Worm (Caenorhabditis elegans) whole organism, L4 larva: ENCODE measurements around the gene msp-40.

Experiments used
- Y48G9A.11 ChIP-seq: fragments of 200-800 bp; sonication (Bioruptor generic); IDR thresholded peaks from 2 replicates; pipeline ENCODE4 v1.3.6; 2022; ENCODE audit warnings: missing genetic modification reagents, missing genetic modification characterization, missing compliant biosample characterization
- ZK337.2 ChIP-seq: fragments of 200-800 bp; sonication (Bioruptor generic); IDR thresholded peaks from 2 replicates; pipeline ENCODE4 v1.3.6; 2022; ENCODE audit warnings: missing genetic modification reagents, missing genetic modification characterization, missing compliant biosample characterization
- ZK546.5 ChIP-seq, 2 experiments: sonication (generic microtip); optimal IDR thresholded peaks; 2 replicates each; lab custom pipeline; 2017; ENCODE audit warnings: missing biosample characterization in 2 of 2, missing genetic modification characterization in 2 of 2
- aha-1 ChIP-seq: fragments of 150-350 bp; peaks from one replicate; lab custom pipeline; 2014; ENCODE audit warnings: missing biosample characterization, missing genetic modification characterization
- arid-1 ChIP-seq: fragments of 200-800 bp; sonication (Bioruptor generic); conservative IDR thresholded peaks from 2 replicates; pipeline ENCODE4 v1.3.6; 2022; ENCODE audit warnings: missing genetic modification reagents, missing genetic modification characterization, missing compliant biosample characterization
- ceh-82 ChIP-seq: sonication (generic microtip); optimal IDR thresholded peaks from 2 replicates; lab custom pipeline; 2017; ENCODE audit warnings: missing biosample characterization, missing genetic modification characterization
- cey-2 ChIP-seq: sonication (generic microtip); optimal IDR thresholded peaks from 3 replicates; lab custom pipeline; 2017; ENCODE audit warnings: missing genetic modification characterization, mild to moderate bottlenecking, missing compliant biosample characterization, antibody characterized with exemption, borderline replicate concordance; ENCODE audit not compliant: insufficient read depth
- daf-16 ChIP-seq, 3 experiments: sonication (generic microtip); optimal IDR thresholded peaks; 2 replicates each; lab custom pipeline; 2016 to 2017; ENCODE audit warnings: missing genetic modification characterization in 3 of 3, missing genetic modification reagents in 3 of 3, mild to moderate bottlenecking in 2 of 3, missing compliant biosample characterization in 2 of 3, missing biosample characterization in 1 of 3, moderate library complexity in 1 of 3
- daf-8 ChIP-seq: fragments of 200-800 bp; sonication (Bioruptor generic); IDR thresholded peaks from 2 replicates; pipeline ENCODE4 v1.3.6; 2022; ENCODE audit warnings: missing genetic modification characterization, missing compliant biosample characterization
- dmd-6 ChIP-seq: fragments of 200-800 bp; sonication (Bioruptor generic); IDR thresholded peaks from 2 replicates; pipeline ENCODE4 v1.3.6; 2022; ENCODE audit warnings: missing genetic modification reagents, missing genetic modification characterization, missing compliant biosample characterization
- dpl-1 ChIP-seq: fragments of 150-350 bp; optimal IDR thresholded peaks from 2 replicates; lab custom pipeline; 2014; ENCODE audit warnings: missing biosample characterization, missing genetic modification reagents, missing genetic modification characterization
- dve-1 ChIP-seq: sonication (generic microtip); optimal IDR thresholded peaks from 2 replicates; lab custom pipeline; 2017; ENCODE audit warnings: antibody characterized with exemption, mild to moderate bottlenecking, missing genetic modification characterization, missing compliant biosample characterization; ENCODE audit not compliant: insufficient read depth
- hlh-11 ChIP-seq: fragments of 200-800 bp; sonication (Bioruptor generic); optimal IDR thresholded peaks from 2 replicates; lab custom pipeline; 2018; ENCODE audit warnings: mild to moderate bottlenecking, missing genetic modification characterization, missing compliant biosample characterization
- hlh-30 ChIP-seq: sonication (generic microtip); optimal IDR thresholded peaks from 2 replicates; lab custom pipeline; 2017; ENCODE audit warnings: antibody characterized with exemption, mild to moderate bottlenecking, missing genetic modification characterization, missing compliant biosample characterization; ENCODE audit not compliant: insufficient read depth
- lin-13 ChIP-seq: fragments of 150-350 bp; optimal IDR thresholded peaks from 2 replicates; lab custom pipeline; 2014; ENCODE audit warnings: missing biosample characterization, missing genetic modification reagents, missing genetic modification characterization
- lin-39 ChIP-seq: fragments of 150-350 bp; optimal IDR thresholded peaks from 2 replicates; lab custom pipeline; 2014; ENCODE audit warnings: missing biosample characterization, missing genetic modification reagents, missing genetic modification characterization
- mdl-1 ChIP-seq, 2 experiments: fragments of 150-350 bp in 1 of 2; sonication (generic microtip) in 1 of 2; optimal IDR thresholded peaks; 2 replicates each; lab custom pipeline; 2014 to 2017; ENCODE audit warnings: missing biosample characterization in 2 of 2, missing genetic modification characterization in 2 of 2
- mxl-3 ChIP-seq: fragments of 200-800 bp; sonication (Bioruptor generic); optimal IDR thresholded peaks from 2 replicates; lab custom pipeline; 2018; ENCODE audit warnings: mild to moderate bottlenecking, missing genetic modification characterization, missing compliant biosample characterization
- nhr-11 ChIP-seq: fragments of 150-350 bp; optimal IDR thresholded peaks from 2 replicates; lab custom pipeline; 2014; ENCODE audit warnings: missing biosample characterization, missing genetic modification characterization
- nhr-111 ChIP-seq: fragments of 200-800 bp; sonication (Bioruptor generic); optimal IDR thresholded peaks from 2 replicates; lab custom pipeline; 2018; ENCODE audit warnings: mild to moderate bottlenecking, missing genetic modification characterization, missing compliant biosample characterization
- nhr-28 ChIP-seq: fragments of 150-350 bp; optimal IDR thresholded peaks from 2 replicates; lab custom pipeline; 2014; ENCODE audit warnings: missing biosample characterization, missing genetic modification characterization
- nhr-48 ChIP-seq: sonication (generic microtip); optimal IDR thresholded peaks from 2 replicates; lab custom pipeline; 2016; ENCODE audit warnings: mild to moderate bottlenecking, missing genetic modification characterization, missing compliant biosample characterization
- nhr-77 ChIP-seq: fragments of 150-350 bp; optimal IDR thresholded peaks from 2 replicates; lab custom pipeline; 2014; ENCODE audit warnings: missing biosample characterization, missing genetic modification characterization
- php-3 ChIP-seq: fragments of 200-800 bp; sonication (Bioruptor generic); IDR thresholded peaks from 2 replicates; pipeline ENCODE4 v1.3.6; 2022; ENCODE audit warnings: missing genetic modification reagents, missing genetic modification characterization, missing compliant biosample characterization
- rbr-2 ChIP-seq: sonication (generic microtip); optimal IDR thresholded peaks from 2 replicates; lab custom pipeline; 2016; ENCODE audit warnings: missing genotype, missing genetic modification characterization, missing compliant biosample characterization
- sdz-12 ChIP-seq: fragments of 200-800 bp; sonication (Bioruptor generic); optimal IDR thresholded peaks from 2 replicates; lab custom pipeline; 2018; ENCODE audit warnings: mild to moderate bottlenecking, missing genetic modification characterization, missing compliant biosample characterization
- snpc-4 ChIP-seq: fragments of 150-350 bp; optimal IDR thresholded peaks from 2 replicates; lab custom pipeline; 2014; ENCODE audit warnings: missing biosample characterization, missing genetic modification characterization
- tag-97 ChIP-seq: fragments of 200-800 bp; sonication (Bioruptor generic); IDR thresholded peaks from 2 replicates; pipeline ENCODE4 v1.3.6; 2022; ENCODE audit warnings: missing genetic modification characterization, missing compliant biosample characterization
- unc-62 ChIP-seq, 3 experiments: fragments of 150-350 bp in 1 of 3; sonication (generic microtip); optimal IDR thresholded peaks in 2 of 3; peaks in 1 of 3; 1 replicate in 1 of 3; 2 replicates in 2 of 3; lab custom pipeline; 2014 to 2017; ENCODE audit warnings: missing biosample characterization in 3 of 3, missing genetic modification characterization in 3 of 3, missing genetic modification reagents in 3 of 3, missing genotype in 1 of 3
- zfp-3 ChIP-seq: fragments of 200-800 bp; sonication (Bioruptor generic); conservative IDR thresholded peaks from 2 replicates; pipeline ENCODE4 v1.3.6; 2022; ENCODE audit warnings: missing genetic modification reagents, missing genetic modification characterization, missing compliant biosample characterization
- zip-2 ChIP-seq: fragments of 150-350 bp; optimal IDR thresholded peaks from 2 replicates; lab custom pipeline; 2014; ENCODE audit warnings: missing biosample characterization, missing genetic modification characterization
- ztf-7 ChIP-seq: fragments of 150-350 bp; optimal IDR thresholded peaks from 2 replicates; lab custom pipeline; 2014; ENCODE audit warnings: missing biosample characterization, missing genetic modification characterization

Gene msp-40

DNA sequence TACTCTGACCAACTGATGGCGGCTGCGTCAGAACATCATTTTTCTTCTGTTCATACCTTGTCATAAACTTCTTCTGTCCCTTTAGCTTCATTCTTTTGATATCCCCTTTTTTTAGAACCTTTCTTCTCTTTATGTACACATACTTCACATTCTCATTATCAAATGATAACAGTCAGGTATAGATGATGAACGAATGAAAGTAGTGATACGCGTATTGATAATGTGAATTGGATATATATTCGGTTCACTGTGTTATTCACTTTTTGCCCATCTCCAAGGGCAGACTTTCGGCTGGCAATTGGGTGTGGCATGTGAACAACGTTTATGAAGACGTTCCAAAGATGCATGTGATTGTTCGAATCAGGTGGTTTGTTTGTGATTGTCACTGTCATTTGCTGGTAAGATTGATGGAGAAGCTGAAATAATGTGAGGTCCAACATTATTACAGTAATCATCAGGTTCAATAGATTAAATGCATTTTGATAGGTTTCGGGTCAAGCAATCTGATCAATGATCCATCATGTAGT, 49.2 kb downstream of the msp-40 start, which contains the start of gene F11G11.15:
TSS of gene F11G11.15 (plus strand) at position 511 of the 527 bp plus-strand sequence.
- TF ChIP-seq ZK546.5 (tag; optimal IDR thresholded peaks at IDR 0.05; lab: Kevin White, UChicago), result no peak
- peak in 1 of 2 experiments; percentile 31 for TF ChIP-seq mdl-1 (tag; optimal IDR thresholded peaks at IDR 0.05; lab: Kevin White, UChicago)
- TF ChIP-seq nhr-48 (tag; lab: Kevin White, UChicago), result peak; percentile 68
- peak; percentile 66 for TF ChIP-seq hlh-30
- TF ChIP-seq daf-16 (GFP tag; optimal IDR thresholded peaks at IDR 0.05; lab: Kevin White, UChicago), result no peak
- no peak for TF ChIP-seq daf-16 (tag; optimal IDR thresholded peaks at IDR 0.05; lab: Kevin White, UChicago)
- no peak for TF ChIP-seq nhr-111
- TF ChIP-seq nhr-11 (tag; lab: Kevin White, UChicago), result no peak
- no peak for TF ChIP-seq zip-2 (tag; lab: Kevin White, UChicago)
- TF ChIP-seq zfp-3 (GFP tag; lab: Robert Waterston, UW), result no peak
- TF ChIP-seq nhr-77, result no peak
- TF ChIP-seq ceh-82 (tag; lab: Kevin White, UChicago), result no peak
- no peak for TF ChIP-seq cey-2 (tag; lab: Kevin White, UChicago)
- no peak for TF ChIP-seq dmd-6 (GFP tag; lab: Robert Waterston, UW)
- TF ChIP-seq ztf-7 (tag; lab: Kevin White, UChicago), result no peak
- TF ChIP-seq dpl-1, result no peak
- TF ChIP-seq Y48G9A.11 (GFP tag; lab: Robert Waterston, UW), result no peak
- peak; percentile 33 for TF ChIP-seq nhr-28
- no peak for TF ChIP-seq php-3
- no peak for TF ChIP-seq sdz-12
- no peak for TF ChIP-seq lin-39 (tag; lab: Kevin White, UChicago)
- TF ChIP-seq aha-1 (tag; lab: Kevin White, UChicago), result peak; percentile 96
- TF ChIP-seq ZK337.2 (GFP tag; lab: Robert Waterston, UW), result no peak
- TF ChIP-seq rbr-2 (tag; lab: Kevin White, UChicago), result no peak
- TF ChIP-seq hlh-11, result peak; percentile 45
- TF ChIP-seq unc-62 (GFP tag; optimal IDR thresholded peaks at IDR 0.05 in 1 of 2; lab: Kevin White, UChicago), result no peak
- no peak for TF ChIP-seq unc-62 (tag; optimal IDR thresholded peaks at IDR 0.05; lab: Kevin White, UChicago)
- no peak for TF ChIP-seq snpc-4 (tag; lab: Kevin White, UChicago)
- TF ChIP-seq dve-1 (tag; lab: Kevin White, UChicago), result no peak
- TF ChIP-seq arid-1, result no peak
- TF ChIP-seq tag-97 (GFP tag; lab: Robert Waterston, UW), result no peak
- no peak for TF ChIP-seq lin-13
- peak; percentile 81 for TF ChIP-seq mxl-3
- TF ChIP-seq daf-8 (GFP tag; lab: Robert Waterston, UW), result no peak
